Worm (Caenorhabditis elegans) whole organism, early embryonic: ENCODE results near the gene C13E3.1.

ENCODE experiments used
- B0310.2 ChIP-seq: sonication (generic microtip); optimal IDR thresholded peaks from 2 replicates; lab custom pipeline; 2016; ENCODE audit warnings: mild to moderate bottlenecking, missing genetic modification characterization, missing compliant biosample characterization
- F13C5.2 ChIP-seq: sonication (generic microtip); optimal IDR thresholded peaks from 2 replicates; lab custom pipeline; 2017; ENCODE audit warnings: mild to moderate bottlenecking, missing genetic modification characterization, inconsistent platforms, missing compliant biosample characterization
- aly-1 ChIP-seq: sonication (generic microtip); optimal IDR thresholded peaks from 2 replicates; lab custom pipeline; 2016; ENCODE audit warnings: missing genetic modification characterization, missing compliant biosample characterization
- ama-1 ChIP-seq: fragments of 150-350 bp; optimal IDR thresholded peaks from 2 replicates; lab custom pipeline; 2014
- ceh-13 ChIP-seq: fragments of 200-800 bp; sonication (Bioruptor generic); optimal IDR thresholded peaks from 2 replicates; lab custom pipeline; 2018; ENCODE audit warnings: mild to moderate bottlenecking, missing genetic modification characterization, missing compliant biosample characterization
- ceh-36 ChIP-seq: sonication (generic microtip); optimal IDR thresholded peaks from 2 replicates; lab custom pipeline; 2016; ENCODE audit warnings: missing genetic modification characterization, inconsistent platforms, missing compliant biosample characterization
- ets-7 ChIP-seq: sonication (generic microtip); optimal IDR thresholded peaks from 2 replicates; lab custom pipeline; 2016; ENCODE audit warnings: missing genotype, missing genetic modification characterization, missing compliant biosample characterization
- flt-1 ChIP-seq: fragments of 200-800 bp; sonication (Bioruptor generic); IDR thresholded peaks from 2 replicates; pipeline ENCODE4 v1.3.6; 2022; ENCODE audit warnings: missing genetic modification characterization, missing compliant biosample characterization
- hmbx-1 ChIP-seq: sonication (generic microtip); optimal IDR thresholded peaks from 2 replicates; lab custom pipeline; 2016; ENCODE audit warnings: mild to moderate bottlenecking, missing genetic modification characterization, missing compliant biosample characterization
- hmg-4 ChIP-seq: fragments of 200-800 bp; sonication (Bioruptor generic); optimal IDR thresholded peaks from 2 replicates; lab custom pipeline; 2018; ENCODE audit warnings: mild to moderate bottlenecking, missing genetic modification characterization, missing compliant biosample characterization
- hnd-1 ChIP-seq: sonication (generic microtip); optimal IDR thresholded peaks from 2 replicates; lab custom pipeline; 2016; ENCODE audit warnings: missing genetic modification characterization, missing compliant biosample characterization
- pes-1 ChIP-seq: fragments of 200-800 bp; sonication (Bioruptor generic); IDR thresholded peaks from 2 replicates; pipeline ENCODE4 v1.3.6; 2022; ENCODE audit warnings: missing genetic modification reagents, missing genetic modification characterization, missing compliant biosample characterization
- scrt-1 ChIP-seq: fragments of 200-800 bp; sonication (Bioruptor generic); IDR thresholded peaks from 2 replicates; pipeline ENCODE4 v1.3.6; 2022; ENCODE audit warnings: missing genetic modification characterization, missing compliant biosample characterization
- sea-1 ChIP-seq: fragments of 200-800 bp; sonication (Bioruptor generic); conservative IDR thresholded peaks from 2 replicates; pipeline ENCODE4 v1.3.6; 2022; ENCODE audit warnings: missing genetic modification characterization, missing compliant biosample characterization
- tbx-11 ChIP-seq: fragments of 200-800 bp; sonication (Bioruptor generic); IDR thresholded peaks from 2 replicates; pipeline ENCODE4 v1.3.6; 2022; ENCODE audit warnings: missing genetic modification characterization, missing compliant biosample characterization
- tbx-37 ChIP-seq: fragments of 200-800 bp; sonication (Bioruptor generic); conservative IDR thresholded peaks from 2 replicates; pipeline ENCODE4 v1.3.6; 2022; ENCODE audit warnings: missing genetic modification reagents, missing genetic modification characterization, missing compliant biosample characterization
- tra-4 ChIP-seq: sonication (generic microtip); optimal IDR thresholded peaks from 2 replicates; lab custom pipeline; 2017; ENCODE audit warnings: missing genetic modification characterization, missing compliant biosample characterization

C13E3.1 gene

DNA sequence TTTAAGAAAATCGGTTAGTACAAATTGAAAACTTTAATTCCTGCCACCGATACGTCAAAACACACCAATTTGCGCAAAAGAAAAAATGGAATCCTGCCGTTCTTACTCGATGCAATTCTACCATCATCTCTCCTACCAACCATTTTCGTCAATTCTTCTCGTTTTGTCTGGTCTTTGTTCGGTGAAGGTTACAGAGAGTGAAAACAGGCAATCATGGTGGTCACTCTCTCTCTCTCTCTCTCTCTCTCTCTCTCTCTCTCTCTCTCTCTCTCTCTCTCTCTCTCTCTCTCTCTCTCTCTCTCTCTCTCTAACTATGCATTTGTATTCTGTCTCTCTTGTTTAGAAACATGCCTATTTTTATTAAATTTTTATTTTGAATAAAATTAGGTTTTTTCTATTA, 10.7 kb upstream of the C13E3.1 start:
- TF ChIP-seq flt-1 (GFP tag; lab: Robert Waterston, UW) (no peak), pes-1 (GFP tag; lab: Robert Waterston, UW) (no peak)

DNA sequence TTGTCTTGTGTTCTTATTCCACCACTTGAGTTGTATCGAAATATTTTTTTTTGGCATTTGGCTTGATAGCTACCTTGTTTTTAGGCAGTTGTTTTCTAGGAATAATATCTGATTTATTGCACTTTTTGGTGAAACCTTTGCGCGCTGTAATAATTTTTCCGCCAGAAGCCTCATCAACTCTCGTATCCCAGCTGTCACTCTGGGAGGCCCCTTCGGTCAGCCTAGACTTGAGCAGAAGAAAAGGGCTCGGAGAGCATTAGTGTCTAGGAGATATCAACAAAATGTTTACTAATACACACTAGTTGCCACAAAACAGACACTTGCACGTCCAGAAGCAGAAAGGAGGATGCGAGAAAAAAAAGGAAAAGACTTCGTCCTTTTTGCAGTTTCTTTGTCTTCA, 4.1 kb upstream of the C13E3.1 start:
- no peak for TF ChIP-seq ets-7 (tag; lab: Kevin White, UChicago)
- no peak for TF ChIP-seq flt-1 (GFP tag; lab: Robert Waterston, UW)
- no peak for TF ChIP-seq hmbx-1 (tag; lab: Kevin White, UChicago)
- no peak for TF ChIP-seq B0310.2
- no peak for TF ChIP-seq tbx-37
- TF ChIP-seq pes-1 (GFP tag; lab: Robert Waterston, UW), result no peak
- TF ChIP-seq hmg-4, result no peak
- no peak for TF ChIP-seq ceh-13
- TF ChIP-seq aly-1, result no peak
- TF ChIP-seq ceh-36 (tag; lab: Kevin White, UChicago), result no peak
- TF ChIP-seq F13C5.2 (tag; lab: Kevin White, UChicago), result no peak

DNA sequence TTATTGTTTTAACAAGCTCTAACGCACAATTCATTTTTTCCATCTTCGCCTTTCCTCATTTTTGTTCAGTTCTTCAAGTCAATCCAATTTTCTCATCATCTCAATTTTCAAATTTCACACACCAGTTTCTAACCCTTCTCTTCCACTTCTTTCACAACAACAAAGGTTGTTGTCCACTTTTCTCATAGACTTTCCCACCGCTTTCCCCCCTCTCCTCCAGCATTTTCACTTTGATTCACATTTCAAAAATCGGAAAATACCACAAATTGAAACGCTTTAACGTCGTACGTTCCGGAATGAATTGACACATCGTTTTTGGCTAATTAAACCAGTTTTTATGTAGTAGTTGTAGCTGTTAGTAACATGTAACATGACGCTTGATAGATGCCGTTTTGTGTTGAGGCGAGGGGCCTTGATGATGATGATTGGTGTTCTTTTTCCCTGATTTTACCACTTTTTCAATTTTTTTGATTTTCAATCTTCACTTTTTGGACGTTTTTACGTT, 2.6 kb upstream of the C13E3.1 start:
- TF ChIP-seq tbx-11 (GFP tag; lab: Robert Waterston, UW) (no peak), hnd-1 (tag; lab: Kevin White, UChicago) (no peak), tra-4 (tag; lab: Kevin White, UChicago) (no peak), hmg-4 (no peak), aly-1 (no peak), ama-1 (lab: Kevin White, UChicago) (no peak), F13C5.2 (tag; lab: Kevin White, UChicago) (no peak), B0310.2 (no peak), sea-1 (no peak), flt-1 (GFP tag; lab: Robert Waterston, UW) (no peak), tbx-37 (no peak), ceh-36 (tag; lab: Kevin White, UChicago) (no peak), scrt-1 (GFP tag; lab: Robert Waterston, UW) (no peak), hmbx-1 (tag; lab: Kevin White, UChicago) (no peak), ets-7 (tag; lab: Kevin White, UChicago) (no peak), ceh-13 (no peak), pes-1 (GFP tag; lab: Robert Waterston, UW) (no peak)

DNA sequence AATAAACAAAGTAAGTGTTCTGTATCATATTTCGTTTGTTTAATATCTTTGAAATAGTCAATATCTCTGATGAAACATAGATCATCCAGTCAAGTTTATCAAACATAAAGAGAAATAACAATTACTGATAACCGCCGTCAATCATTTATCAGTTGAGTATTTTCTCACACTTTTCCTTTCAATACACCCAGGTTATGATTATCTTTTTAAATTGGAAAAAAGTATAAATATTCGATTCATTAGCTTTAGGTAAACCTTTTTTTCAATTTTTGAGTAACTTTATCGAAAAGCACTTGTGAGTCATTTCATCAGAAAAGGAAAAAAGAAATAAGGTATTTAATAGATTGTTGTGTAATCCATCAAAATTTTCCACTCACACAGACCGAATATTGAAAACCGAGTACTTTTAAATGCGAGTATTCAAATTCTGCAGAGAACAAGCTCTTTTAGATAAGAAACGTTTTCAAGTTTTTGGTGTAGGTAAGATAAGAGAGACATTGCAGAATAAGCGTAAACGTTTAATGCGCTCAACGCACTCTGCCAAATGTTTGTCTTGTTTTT, 1.4 kb upstream of the C13E3.1 start:
- TF ChIP-seq B0310.2 (no peak), tbx-11 (GFP tag; lab: Robert Waterston, UW) (no peak), aly-1 (no peak), hmbx-1 (tag; lab: Kevin White, UChicago) (no peak), ceh-13 (no peak), ama-1 (lab: Kevin White, UChicago) (no peak), scrt-1 (GFP tag; lab: Robert Waterston, UW) (no peak), sea-1 (no peak), hnd-1 (tag; lab: Kevin White, UChicago) (no peak), pes-1 (GFP tag; lab: Robert Waterston, UW) (no peak), tbx-37 (no peak), ets-7 (tag; lab: Kevin White, UChicago) (no peak)

DNA sequence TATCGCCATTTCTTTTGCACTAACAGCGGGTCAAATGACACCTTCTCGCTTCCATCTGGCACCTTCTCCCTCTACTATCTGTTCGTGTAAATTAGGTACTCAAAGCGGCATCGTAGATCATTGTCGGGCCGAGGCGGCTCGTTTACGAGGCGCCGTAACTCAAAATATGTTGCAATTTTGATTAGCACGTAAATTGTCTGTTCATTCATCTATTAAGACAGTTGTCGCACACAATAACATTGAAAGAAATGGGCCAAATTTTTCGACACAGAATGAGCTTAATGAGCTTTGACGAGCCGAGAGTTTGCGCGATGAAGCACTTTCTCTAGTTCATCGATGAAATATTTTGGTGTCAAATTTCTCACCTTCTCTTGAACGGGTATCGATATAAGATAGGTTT, 10.0 kb downstream of the C13E3.1 start:
- TF ChIP-seq tra-4 (tag; lab: Kevin White, UChicago) (no peak), hmg-4 (no peak), hnd-1 (tag; lab: Kevin White, UChicago) (no peak), pes-1 (GFP tag; lab: Robert Waterston, UW) (no peak), F13C5.2 (tag; lab: Kevin White, UChicago) (no peak), scrt-1 (GFP tag; lab: Robert Waterston, UW) (no peak), aly-1 (no peak), flt-1 (GFP tag; lab: Robert Waterston, UW) (no peak), hmbx-1 (tag; lab: Kevin White, UChicago) (no peak), tbx-11 (GFP tag; lab: Robert Waterston, UW) (no peak), B0310.2 (no peak), sea-1 (no peak)

DNA sequence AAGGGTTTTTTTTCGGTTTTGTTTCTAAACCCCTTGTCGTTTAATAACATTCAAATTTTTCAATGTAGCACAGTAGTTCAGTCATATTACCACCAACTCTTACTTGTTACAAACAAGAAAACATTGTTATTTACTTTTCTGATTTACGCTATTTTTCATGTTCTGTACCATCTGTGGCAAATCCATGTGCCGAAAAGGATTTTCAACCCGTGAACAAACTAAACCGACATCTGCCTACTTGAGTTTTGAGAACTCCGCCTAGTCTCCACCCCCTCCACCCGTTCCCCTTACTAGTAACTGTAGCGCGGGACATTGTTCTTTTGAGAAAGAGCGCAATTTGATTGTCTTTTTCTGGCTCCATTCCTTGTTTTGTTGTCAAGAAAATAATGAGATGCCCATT, 12.2 kb downstream of the C13E3.1 start, which contains the start of gene ensh-1:
Gene ensh-1, plus strand, starts transcription at position 301 of the 400 bp plus-strand sequence.
- no peak for TF ChIP-seq aly-1

DNA sequence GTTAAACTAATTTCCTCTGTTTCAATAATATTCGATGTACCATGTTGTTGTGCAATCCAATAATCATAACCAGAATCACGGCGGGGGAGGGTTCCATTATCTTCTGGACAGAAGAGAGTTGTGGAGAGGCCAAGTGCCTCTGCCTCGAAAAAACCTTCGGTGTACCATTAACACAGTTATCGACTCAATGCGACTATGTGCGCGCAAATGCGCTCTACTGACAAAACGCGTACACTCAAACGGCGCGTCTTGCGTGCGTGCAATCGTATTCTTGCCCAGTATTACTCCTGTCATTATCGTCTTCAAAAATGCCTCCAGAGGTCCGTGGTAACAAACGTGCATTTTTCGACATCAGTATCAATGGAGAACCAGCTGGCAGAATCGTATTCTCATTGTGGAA, 18.2 kb downstream of the C13E3.1 start, which contains the start of gene cyn-8:
Gene cyn-8, plus strand, starts transcription at position 217 of the 400 bp plus-strand sequence.
- TF ChIP-seq hmg-4 (peak; percentile 58), sea-1 (no peak), flt-1 (GFP tag; lab: Robert Waterston, UW) (peak; percentile 42; the same call in 1 of the 2 replicates)

DNA sequence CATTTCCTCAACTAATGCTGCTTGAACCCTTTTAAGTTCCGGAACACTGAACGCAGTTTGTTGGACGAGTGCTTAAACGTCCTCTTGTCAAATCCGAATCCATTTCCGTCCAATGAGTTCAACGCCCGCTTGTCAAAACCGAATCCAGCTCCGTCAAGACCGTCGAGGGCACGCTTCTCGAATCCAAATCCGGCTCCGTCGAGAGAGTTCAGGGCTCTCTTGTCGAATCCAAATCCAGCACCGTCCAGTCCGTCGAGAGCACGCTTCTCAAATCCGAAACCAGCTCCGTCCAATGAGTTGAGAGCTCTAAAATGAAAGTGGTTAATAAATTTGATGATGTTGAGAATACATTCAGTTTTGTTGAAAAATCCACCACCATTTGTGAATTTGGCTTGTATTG, 24.8 kb downstream of the C13E3.1 start:
- TF ChIP-seq hmg-4 (no peak), pes-1 (GFP tag; lab: Robert Waterston, UW) (no peak), hmbx-1 (tag; lab: Kevin White, UChicago) (no peak), scrt-1 (GFP tag; lab: Robert Waterston, UW) (no peak), ceh-13 (no peak), B0310.2 (no peak), tra-4 (tag; lab: Kevin White, UChicago) (no peak), tbx-11 (GFP tag; lab: Robert Waterston, UW) (no peak)

DNA sequence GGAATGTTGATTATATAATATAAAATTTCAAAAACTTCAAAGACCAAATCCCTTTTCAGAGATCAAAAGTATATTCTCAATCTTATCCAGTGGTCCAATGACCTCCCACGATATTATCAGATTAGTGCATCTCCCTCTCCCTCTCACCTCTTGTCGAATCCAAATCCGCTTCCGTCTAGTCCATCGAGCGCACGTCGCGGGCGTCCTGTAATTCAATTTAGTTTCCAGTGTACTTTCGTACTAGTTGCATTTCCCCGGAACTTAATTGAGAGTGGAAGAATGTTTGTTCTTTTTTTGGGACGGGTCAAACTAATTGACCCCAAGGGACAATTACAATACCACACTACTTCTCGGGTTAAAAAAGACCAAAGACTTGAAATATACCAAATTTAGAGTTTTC, 25.9 kb downstream of the C13E3.1 start:
- no peak for TF ChIP-seq tbx-37
- no peak for TF ChIP-seq F13C5.2 (tag; lab: Kevin White, UChicago)
- no peak for TF ChIP-seq tra-4 (tag; lab: Kevin White, UChicago)
- no peak for TF ChIP-seq scrt-1 (GFP tag; lab: Robert Waterston, UW)
- no peak for TF ChIP-seq hmbx-1 (tag; lab: Kevin White, UChicago)
- TF ChIP-seq B0310.2, result no peak
- no peak for TF ChIP-seq sea-1
- no peak for TF ChIP-seq aly-1
- no peak for TF ChIP-seq flt-1 (GFP tag; lab: Robert Waterston, UW)
- no peak for TF ChIP-seq pes-1 (GFP tag; lab: Robert Waterston, UW)
- no peak for TF ChIP-seq tbx-11 (GFP tag; lab: Robert Waterston, UW)
- TF ChIP-seq hnd-1 (tag; lab: Kevin White, UChicago), result no peak
- TF ChIP-seq hmg-4, result no peak
- no peak for TF ChIP-seq ceh-36 (tag; lab: Kevin White, UChicago)
- no peak for TF ChIP-seq ceh-13
- no peak for TF ChIP-seq ama-1 (lab: Kevin White, UChicago)
- no peak for TF ChIP-seq ets-7 (tag; lab: Kevin White, UChicago)
